Worm (Caenorhabditis elegans): ENCODE measurements around the gene lir-3.

Gene lir-3

DNA sequence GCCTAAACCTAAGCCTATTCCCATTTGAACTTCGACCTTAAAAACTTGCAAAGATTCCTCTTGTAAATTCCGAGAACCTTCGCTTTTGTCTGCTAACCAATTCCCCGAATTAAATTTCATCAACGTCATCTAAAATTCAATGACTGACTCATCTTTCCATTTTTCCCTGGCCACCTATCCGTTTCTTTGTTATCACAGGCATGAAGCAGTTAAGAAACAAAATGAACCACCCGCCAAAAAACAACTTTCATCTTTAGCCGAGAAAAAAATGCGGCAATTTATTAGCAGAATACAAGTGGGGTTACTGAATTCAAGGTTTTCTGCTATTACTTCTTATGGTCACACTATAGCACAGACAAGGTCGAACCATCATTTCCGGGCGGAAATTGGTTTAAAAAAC, 20.1 kb upstream of the lir-3 start:
- TF ChIP-seq ceh-79 (tag; optimal IDR thresholded peaks at IDR 0.05) (no peak), aptf-2 (GFP tag; conservative IDR thresholded peaks at IDR 0.05) (no peak), rcor-1 (GFP tag; IDR thresholded peaks at IDR 0.05) (no peak), Y67H2A.10 (GFP tag; conservative IDR thresholded peaks at IDR 0.05) (no peak)

DNA sequence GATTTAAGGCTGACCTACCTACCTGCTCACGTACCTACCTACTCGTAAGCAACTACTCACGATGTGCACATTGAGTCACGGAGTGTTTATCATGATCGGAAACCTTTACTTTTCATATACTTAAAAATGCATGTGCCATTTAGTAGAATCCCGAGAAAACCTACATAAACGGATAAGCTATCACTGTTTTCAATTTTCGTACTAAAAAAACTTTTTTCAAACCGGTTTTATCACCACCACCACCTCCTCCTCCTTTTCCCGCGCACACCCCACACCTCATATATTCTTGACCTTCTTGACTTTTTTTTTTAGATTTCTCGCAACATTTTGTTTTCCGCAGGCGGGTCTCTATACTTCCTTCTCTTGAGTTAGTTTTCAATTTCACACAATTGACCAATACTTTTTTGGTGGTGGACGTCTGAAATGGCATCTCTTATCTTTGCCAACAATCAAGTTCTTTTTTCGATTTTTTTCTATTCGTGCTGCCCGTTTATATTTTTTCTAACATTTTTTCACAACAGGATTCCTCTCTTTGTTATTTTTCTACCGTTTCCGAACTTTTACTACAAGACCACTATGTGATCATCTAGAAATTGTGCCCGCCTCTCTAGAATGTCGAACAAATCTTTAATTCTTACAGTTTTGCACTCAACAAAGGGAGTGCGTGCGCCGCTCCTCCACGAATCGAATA, 18.1 kb upstream of the lir-3 start, which contains the start of gene srap-1:
TSS of gene srap-1 (plus strand) at position 641 of the 691 bp plus-strand sequence.
- TF ChIP-seq ztf-18 (tag; optimal IDR thresholded peaks at IDR 0.05), result no peak
- TF ChIP-seq ceh-58 (GFP tag; IDR thresholded peaks at IDR 0.05), result no peak
- TF ChIP-seq ceh-79 (tag; optimal IDR thresholded peaks at IDR 0.05), result no peak
- no peak for TF ChIP-seq ccch-3 (GFP tag; optimal IDR thresholded peaks at IDR 0.05)
- TF ChIP-seq rec-8 (tag; optimal IDR thresholded peaks at IDR 0.05), result no peak
- TF ChIP-seq nfya-1 (tag; optimal IDR thresholded peaks at IDR 0.05; ENCODE audit: borderline replicate concordance, insufficient read depth), result no peak
- TF ChIP-seq tbx-9 (tag; optimal IDR thresholded peaks at IDR 0.05; ENCODE audit: borderline replicate concordance), result no peak
- TF ChIP-seq egl-44 (GFP tag; IDR thresholded peaks at IDR 0.05), result no peak

DNA sequence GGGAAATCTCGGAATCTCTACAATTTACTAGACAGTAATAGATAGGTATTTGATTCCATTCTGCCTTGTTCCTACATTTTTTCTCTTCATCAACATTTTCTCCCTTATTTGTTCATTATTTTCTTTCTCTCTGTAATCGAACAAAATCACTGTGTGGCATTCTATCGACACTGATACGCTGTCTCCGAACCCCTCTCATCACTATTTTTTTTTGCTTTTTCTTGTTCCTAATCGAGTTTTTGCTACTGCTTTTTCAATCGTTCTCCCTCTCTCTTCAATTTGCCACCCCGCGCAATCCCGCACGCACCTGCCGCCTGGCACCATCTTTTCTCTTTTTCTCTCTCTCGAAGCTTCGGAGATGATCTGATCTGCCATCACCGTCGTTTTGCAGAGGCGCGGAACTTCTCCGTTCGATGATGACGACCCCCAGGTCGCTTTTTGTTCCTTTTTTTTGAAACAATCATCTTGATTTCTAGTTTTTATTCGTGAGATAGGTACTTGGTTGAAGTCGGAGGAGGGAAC, 15.7 kb upstream of the lir-3 start:
- peak; percentile 10; the same call in 1 of the 2 replicates for TF ChIP-seq egrh-3 (GFP tag; IDR thresholded peaks at IDR 0.05)
- no peak for TF ChIP-seq attf-6 (GFP tag; IDR thresholded peaks at IDR 0.05)
- TF ChIP-seq zfh-2 (GFP tag; conservative IDR thresholded peaks at IDR 0.05), result peak; percentile 54

DNA sequence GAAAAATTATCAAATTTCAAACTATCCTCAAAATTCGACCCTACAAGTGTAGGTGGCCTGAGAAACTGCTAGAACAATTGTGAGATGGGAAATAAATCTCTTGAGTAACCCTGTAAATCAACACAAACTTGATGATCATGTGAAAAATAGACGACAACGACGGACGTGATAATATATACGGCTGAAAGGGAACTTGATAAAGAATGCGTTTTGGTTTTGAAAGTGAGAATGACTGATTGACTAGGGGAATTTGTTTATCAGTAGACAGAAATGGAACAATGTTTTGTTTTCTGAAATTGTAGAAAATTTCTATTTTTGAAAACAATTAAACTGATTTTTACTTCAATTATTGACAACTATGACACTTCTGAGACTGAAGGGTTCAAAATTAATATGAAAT, 8.9 kb upstream of the lir-3 start:
- no peak for TF ChIP-seq unc-62 (GFP tag; optimal IDR thresholded peaks at IDR 0.05)
- no peak for TF ChIP-seq aptf-2 (GFP tag; conservative IDR thresholded peaks at IDR 0.05)
- no peak for TF ChIP-seq K12H6.12 (tag; optimal IDR thresholded peaks at IDR 0.05)
- TF ChIP-seq cebp-2 (GFP tag; IDR thresholded peaks at IDR 0.05), result no peak
- TF ChIP-seq Y56A3A.18 (GFP tag; IDR thresholded peaks at IDR 0.05), result no peak
- no peak for TF ChIP-seq ztf-6 (GFP tag; IDR thresholded peaks at IDR 0.05)
- no peak for TF ChIP-seq lin-54 (GFP tag; optimal IDR thresholded peaks at IDR 0.05)
- no peak for TF ChIP-seq madf-8 (GFP tag; conservative IDR thresholded peaks at IDR 0.05)
- TF ChIP-seq nhr-179 (tag; optimal IDR thresholded peaks at IDR 0.05), result no peak
- no peak for TF ChIP-seq tlf-1 (GFP tag; optimal IDR thresholded peaks at IDR 0.05)

DNA sequence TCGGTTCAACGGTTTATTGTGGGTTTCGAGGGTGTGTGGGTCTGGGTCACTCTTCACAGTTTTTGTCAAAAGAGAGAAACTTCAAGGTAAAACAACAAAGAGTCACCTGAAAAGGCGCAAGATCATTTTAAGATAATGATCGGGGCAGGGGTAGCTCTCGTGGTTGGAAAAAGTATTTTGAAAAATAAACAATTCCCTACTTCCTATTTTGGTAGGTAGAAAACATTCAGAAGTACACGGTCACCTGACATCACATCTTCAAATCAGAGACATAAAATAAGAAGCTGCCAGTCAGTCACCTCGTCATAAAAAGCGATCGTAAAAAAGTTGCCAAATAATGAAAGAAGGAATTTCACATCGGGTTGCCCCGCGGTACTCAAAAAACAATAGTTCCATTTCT, 7.9 kb upstream of the lir-3 start:
- TF ChIP-seq lsl-1 (GFP tag; optimal IDR thresholded peaks at IDR 0.05) (no peak), ztf-25 (GFP tag; IDR thresholded peaks at IDR 0.05) (no peak), Y56A3A.18 (GFP tag; IDR thresholded peaks at IDR 0.05) (no peak), sptf-2 (GFP tag; optimal IDR thresholded peaks at IDR 0.05) (no peak), C17E4.6 (GFP tag; IDR thresholded peaks at IDR 0.05) (no peak), Y95B8A.8 (GFP tag; IDR thresholded peaks at IDR 0.05) (no peak), ztf-26 (tag; optimal IDR thresholded peaks at IDR 0.05) (no peak), ceh-91 (GFP tag; IDR thresholded peaks at IDR 0.05) (no peak), lag-1 (GFP tag; IDR thresholded peaks at IDR 0.05) (no peak), him-1 (tag; optimal IDR thresholded peaks at IDR 0.05) (no peak), tbp1 (GFP tag; optimal IDR thresholded peaks at IDR 0.05) (no peak), F33H1.4 (GFP tag; IDR thresholded peaks at IDR 0.05) (no peak), aptf-3 (GFP tag; IDR thresholded peaks at IDR 0.05) (no peak)
